Worm (Caenorhabditis elegans) whole organism, L1 larva: ENCODE data around the gene D1025.1.
A peak's percentile ranks its signal among the peaks of the same experiment; 100 is the strongest.

Experiments used
- aly-2 ChIP-seq: fragments of 150-350 bp; optimal IDR thresholded peaks from 2 replicates; lab custom pipeline; 2014; ENCODE audit warnings: missing biosample characterization, missing genetic modification characterization
- ama-1 ChIP-seq: fragments of 150-350 bp; optimal IDR thresholded peaks from 2 replicates; lab custom pipeline; 2014
- blmp-1 ChIP-seq: fragments of 150-350 bp; optimal IDR thresholded peaks from 2 replicates; lab custom pipeline; 2014; ENCODE audit warnings: missing biosample characterization, missing genetic modification characterization
- ceh-88 ChIP-seq: fragments of 200-800 bp; sonication (Bioruptor generic); IDR thresholded peaks from 2 replicates; pipeline ENCODE4 v1.3.6; 2022; ENCODE audit warnings: missing genetic modification characterization, missing compliant biosample characterization
- ceh-90 ChIP-seq: sonication (generic microtip); optimal IDR thresholded peaks from 2 replicates; lab custom pipeline; 2016; ENCODE audit warnings: missing genetic modification characterization, missing compliant biosample characterization
- ces-1 ChIP-seq: fragments of 150-350 bp; optimal IDR thresholded peaks from 2 replicates; lab custom pipeline; 2014; ENCODE audit warnings: missing biosample characterization, missing genetic modification reagents, missing genetic modification characterization
- dsc-1 ChIP-seq: sonication (generic microtip); optimal IDR thresholded peaks from 2 replicates; lab custom pipeline; 2016; ENCODE audit warnings: mild to moderate bottlenecking, missing genetic modification characterization, missing compliant biosample characterization
- efl-1 ChIP-seq, 4 experiments: fragments of 150-350 bp; optimal IDR thresholded peaks in 3 of 4; peaks in 1 of 4; 1 replicate in 1 of 4; 2 replicates in 3 of 4; lab custom pipeline; 2014; ENCODE audit warnings: missing biosample characterization in 2 of 4, missing genetic modification characterization in 2 of 4, missing genetic modification reagents in 2 of 4
- elt-2 ChIP-seq: sonication (generic microtip); optimal IDR thresholded peaks from 2 replicates; lab custom pipeline; 2016; ENCODE audit warnings: missing genetic modification characterization, mild to moderate bottlenecking, inconsistent platforms, missing compliant biosample characterization, missing genetic modification reagents
- elt-3 ChIP-seq, 6 experiments: fragments of 150-350 bp in 1 of 6; sonication (generic microtip); optimal IDR thresholded peaks; 2 replicates each; lab custom pipeline; 2017 to 2018; ENCODE audit warnings: missing biosample characterization in 6 of 6, missing genetic modification characterization in 6 of 6, inconsistent platforms in 1 of 6
- fkh-4 ChIP-seq: sonication (generic microtip); optimal IDR thresholded peaks from 2 replicates; lab custom pipeline; 2016; ENCODE audit warnings: missing compliant biosample characterization, missing genetic modification characterization, borderline replicate concordance
- grh-1 ChIP-seq: fragments of 200-800 bp; sonication (Bioruptor generic); IDR thresholded peaks from 2 replicates; pipeline ENCODE4 v1.3.6; 2022; ENCODE audit warnings: missing genetic modification reagents, missing genetic modification characterization, missing compliant biosample characterization
- hlh-4 ChIP-seq: sonication (generic microtip); optimal IDR thresholded peaks from 2 replicates; lab custom pipeline; 2016; ENCODE audit warnings: mild to moderate bottlenecking, missing genetic modification characterization, missing compliant biosample characterization
- irx-1 ChIP-seq: sonication (generic microtip); optimal IDR thresholded peaks from 2 replicates; lab custom pipeline; 2016; ENCODE audit warnings: missing genetic modification characterization, missing compliant biosample characterization
- jun-1 ChIP-seq: fragments of 150-350 bp; optimal IDR thresholded peaks from 2 replicates; lab custom pipeline; 2014; ENCODE audit warnings: missing biosample characterization, missing genetic modification reagents, missing genetic modification characterization
- lin-14 ChIP-seq: fragments of 200-800 bp; sonication (Bioruptor generic); optimal IDR thresholded peaks from 2 replicates; lab custom pipeline; 2018; ENCODE audit warnings: mild to moderate bottlenecking, missing genetic modification characterization, moderate library complexity, missing compliant biosample characterization
- lin-15B ChIP-seq: fragments of 150-350 bp; sonication (generic microtip); optimal IDR thresholded peaks from 3 replicates; lab custom pipeline; 2014; ENCODE audit warnings: missing biosample characterization, missing genetic modification characterization
- lin-35 ChIP-seq, 2 experiments: fragments of 150-350 bp; optimal IDR thresholded peaks; 2 replicates each; lab custom pipeline; 2014; ENCODE audit warnings: missing biosample characterization in 2 of 2, missing genetic modification characterization in 2 of 2, missing genetic modification reagents in 2 of 2
- lin-39 ChIP-seq: fragments of 150-350 bp; optimal IDR thresholded peaks from 2 replicates; lab custom pipeline; 2014; ENCODE audit warnings: missing biosample characterization, missing genetic modification reagents, missing genetic modification characterization
- lsy-2 ChIP-seq, 2 experiments: fragments of 150-350 bp; optimal IDR thresholded peaks; 2 replicates each; lab custom pipeline; 2014; ENCODE audit warnings: missing biosample characterization in 2 of 2, missing genetic modification characterization in 2 of 2
- mab-9 ChIP-seq: fragments of 200-800 bp; sonication (Bioruptor generic); IDR thresholded peaks from 2 replicates; pipeline ENCODE4 v1.3.6; 2022; ENCODE audit warnings: missing genetic modification reagents, missing genetic modification characterization, missing compliant biosample characterization
- mdl-1 ChIP-seq, 2 experiments: fragments of 150-350 bp; optimal IDR thresholded peaks; 2 replicates each; lab custom pipeline; 2014 to 2017; ENCODE audit warnings: missing biosample characterization in 2 of 2, missing genetic modification characterization in 2 of 2, inconsistent platforms in 1 of 2
- mep-1 ChIP-seq: fragments of 150-350 bp; optimal IDR thresholded peaks from 2 replicates; lab custom pipeline; 2014; ENCODE audit warnings: missing biosample characterization, missing genetic modification characterization
- nhr-19 ChIP-seq: fragments of 200-800 bp; sonication (Bioruptor generic); conservative IDR thresholded peaks from 2 replicates; pipeline ENCODE4 v1.3.6; 2022; ENCODE audit warnings: missing genetic modification characterization, missing compliant biosample characterization
- nhr-20 ChIP-seq: sonication (generic microtip); optimal IDR thresholded peaks from 2 replicates; lab custom pipeline; 2016; ENCODE audit warnings: mild to moderate bottlenecking, missing genetic modification characterization, missing compliant biosample characterization
- nhr-47 ChIP-seq: sonication (generic microtip); optimal IDR thresholded peaks from 2 replicates; lab custom pipeline; 2016; ENCODE audit warnings: mild to moderate bottlenecking, missing genetic modification characterization, moderate library complexity, missing compliant biosample characterization
- nhr-71 ChIP-seq: sonication (generic microtip); optimal IDR thresholded peaks from 2 replicates; lab custom pipeline; 2016; ENCODE audit warnings: mild to moderate bottlenecking, missing genetic modification characterization, moderate library complexity, missing compliant biosample characterization
- nhr-90 ChIP-seq: sonication (generic microtip); optimal IDR thresholded peaks from 2 replicates; lab custom pipeline; 2016; ENCODE audit warnings: mild to moderate bottlenecking, missing genetic modification characterization, missing compliant biosample characterization; ENCODE audit not compliant: poor library complexity
- pag-3 ChIP-seq: sonication (generic microtip); optimal IDR thresholded peaks from 2 replicates; lab custom pipeline; 2017; ENCODE audit warnings: missing genetic modification characterization, mild to moderate bottlenecking, missing compliant biosample characterization, antibody characterized with exemption, borderline replicate concordance; ENCODE audit not compliant: insufficient read depth
- pax-3 ChIP-seq: fragments of 200-800 bp; sonication (Bioruptor generic); optimal IDR thresholded peaks from 2 replicates; lab custom pipeline; 2018; ENCODE audit warnings: mild to moderate bottlenecking, missing genetic modification characterization, moderate library complexity, missing compliant biosample characterization
- pqm-1 ChIP-seq: sonication (generic microtip); optimal IDR thresholded peaks from 3 replicates; lab custom pipeline; 2017; ENCODE audit warnings: missing biosample characterization, missing genetic modification characterization
- rnt-1 ChIP-seq: sonication (generic microtip); optimal IDR thresholded peaks from 2 replicates; lab custom pipeline; 2016; ENCODE audit warnings: mild to moderate bottlenecking, missing genetic modification characterization, moderate library complexity, missing compliant biosample characterization
- snu-23 ChIP-seq: sonication (generic microtip); optimal IDR thresholded peaks from 2 replicates; lab custom pipeline; 2016; ENCODE audit warnings: missing genetic modification characterization, missing compliant biosample characterization
- sox-4 ChIP-seq: sonication (generic microtip); optimal IDR thresholded peaks from 2 replicates; lab custom pipeline; 2016; ENCODE audit warnings: missing genetic modification characterization, missing compliant biosample characterization
- tlp-1 ChIP-seq: fragments of 150-350 bp; optimal IDR thresholded peaks from 2 replicates; lab custom pipeline; 2014; ENCODE audit warnings: missing biosample characterization, missing genetic modification characterization
- unc-130 ChIP-seq: fragments of 150-350 bp; optimal IDR thresholded peaks from 2 replicates; lab custom pipeline; 2017; ENCODE audit warnings: missing biosample characterization, missing genetic modification characterization, inconsistent platforms
- unc-62 ChIP-seq: fragments of 150-350 bp; optimal IDR thresholded peaks from 2 replicates; lab custom pipeline; 2014; ENCODE audit warnings: missing biosample characterization, missing genetic modification reagents, missing genetic modification characterization
- ztf-11 ChIP-seq, 2 experiments: sonication (generic microtip); optimal IDR thresholded peaks; 2 replicates each; lab custom pipeline; 2016 to 2017; ENCODE audit warnings: missing genetic modification characterization in 2 of 2, missing biosample characterization in 1 of 2, missing compliant biosample characterization in 1 of 2

D1025.1 gene

ce11 chrX:14492441-14492840 is 28.1 kb upstream of the D1025.1 start (continued):
- TF ChIP-seq mep-1 (tag; lab: Kevin White, UChicago) (no peak), unc-130 (tag; lab: Kevin White, UChicago) (no peak), mdl-1 (tag; optimal IDR thresholded peaks at IDR 0.05; lab: Kevin White, UChicago) (no peak), tlp-1 (tag; lab: Kevin White, UChicago) (no peak), nhr-90 (no peak)

- TF ChIP-seq lin-35 (GFP tag; optimal IDR thresholded peaks at IDR 0.05; lab: Kevin White, UChicago), result no peak
- peak; percentile 73 for TF ChIP-seq lin-14 (GFP tag; lab: Kevin White, UChicago)
- no peak for TF ChIP-seq ama-1 (lab: Kevin White, UChicago)
- TF ChIP-seq rnt-1 (tag; lab: Kevin White, UChicago), result peak; percentile 16
Observed at ce11 chrX:14495075-14495474, 25.5 kb upstream of the D1025.1 start.

ce11 chrX:14495785-14496184 is 24.8 kb upstream of the D1025.1 start, which contains the start of gene ztf-14:
TSS of gene ztf-14 (plus strand) at chrX:14496085.
- TF ChIP-seq efl-1 (optimal IDR thresholded peaks at IDR 0.05; lab: Kevin White, UChicago) (no peak), efl-1 (GFP tag; optimal IDR thresholded peaks at IDR 0.05 in 1 of 2; lab: Kevin White, UChicago) (peak in 1 of 2 experiments; percentile 15), nhr-71 (tag; lab: Kevin White, UChicago) (no peak)

ce11 chrX:14496545-14496944 is 24.0 kb upstream of the D1025.1 start:
- peak; percentile 22 for TF ChIP-seq nhr-71 (tag; lab: Kevin White, UChicago)
- peak; percentile 64 for TF ChIP-seq unc-130 (tag; lab: Kevin White, UChicago)
- peak; percentile 30 for TF ChIP-seq rnt-1 (tag; lab: Kevin White, UChicago)
- no peak for TF ChIP-seq fkh-4 (tag; lab: Kevin White, UChicago)
- TF ChIP-seq irx-1 (tag; lab: Kevin White, UChicago), result no peak
- TF ChIP-seq lin-15B (tag; lab: Kevin White, UChicago), result no peak
- TF ChIP-seq unc-62, result no peak
- TF ChIP-seq lin-14 (GFP tag; lab: Kevin White, UChicago), result peak; percentile 61
- TF ChIP-seq ztf-11 (tag; optimal IDR thresholded peaks at IDR 0.05; lab: Kevin White, UChicago), result no peak
- TF ChIP-seq aly-2 (tag; lab: Kevin White, UChicago), result no peak

ce11 chrX:14499830-14500409 is 20.6 kb upstream of the D1025.1 start:
- peak; percentile 30 for TF ChIP-seq mep-1 (tag; lab: Kevin White, UChicago)
- TF ChIP-seq pag-3, result peak; percentile 50
- TF ChIP-seq efl-1 (optimal IDR thresholded peaks at IDR 0.05; lab: Kevin White, UChicago), result no peak
- peak in 1 of 2 experiments; percentile 3 for TF ChIP-seq efl-1 (GFP tag; optimal IDR thresholded peaks at IDR 0.05 in 1 of 2; lab: Kevin White, UChicago)
- no peak for TF ChIP-seq blmp-1
- peak in 1 of 6 experiments; percentile 46 for TF ChIP-seq elt-3 (tag; optimal IDR thresholded peaks at IDR 0.05; lab: Kevin White, UChicago)
- TF ChIP-seq lin-14 (GFP tag; lab: Kevin White, UChicago), result no peak
- no peak for TF ChIP-seq dsc-1
- no peak for TF ChIP-seq ceh-90 (tag; lab: Kevin White, UChicago)
- TF ChIP-seq hlh-4, result no peak
- no peak for TF ChIP-seq unc-130 (tag; lab: Kevin White, UChicago)

- TF ChIP-seq snu-23 (GFP tag; lab: Kevin White, UChicago) (peak; percentile 35), nhr-20 (peak; percentile 72), irx-1 (tag; lab: Kevin White, UChicago) (peak; percentile 54), ztf-11 (tag; optimal IDR thresholded peaks at IDR 0.05; lab: Kevin White, UChicago) (no peak), mab-9 (no peak), elt-2 (tag; lab: Kevin White, UChicago) (peak; percentile 95), rnt-1 (tag; lab: Kevin White, UChicago) (peak; percentile 46), nhr-90 (peak; percentile 54), lsy-2 (tag; optimal IDR thresholded peaks at IDR 0.05; lab: Kevin White, UChicago) (peak in 1 of 2 experiments; percentile 10), ces-1 (GFP tag; lab: Kevin White, UChicago) (no peak), nhr-47 (tag; lab: Kevin White, UChicago) (peak; percentile 45), grh-1 (GFP tag; lab: Robert Waterston, UW) (peak; percentile 96), nhr-71 (tag; lab: Kevin White, UChicago) (peak; percentile 69), jun-1 (tag; lab: Kevin White, UChicago) (no peak), pqm-1 (tag; lab: Kevin White, UChicago) (no peak), sox-4 (tag; lab: Kevin White, UChicago) (no peak), pax-3 (tag; lab: Kevin White, UChicago) (peak; percentile 23), hlh-4 (no peak), nhr-19 (peak; percentile 7; the same call in 1 of the 2 replicates), lin-35 (GFP tag; optimal IDR thresholded peaks at IDR 0.05; lab: Kevin White, UChicago) (peak; percentile 8 to 31), ceh-88 (no peak), lin-39 (tag; lab: Kevin White, UChicago) (peak; percentile 58)
Observed at ce11 chrX:14500422-14501058, 20.0 kb upstream of the D1025.1 start.
